Fruit fly (Drosophila melanogaster) whole organism, pupa: Measurements from ENCODE around the gene CG5381.

ENCODE experiments used
- CG10348 ChIP-seq: fragments of 200-800 bp; sonication (Bioruptor generic); IDR thresholded peaks from 2 replicates; pipeline ENCODE4 v1.3.6; 2022; ENCODE audit warnings: missing biosample characterization, missing genetic modification characterization
- CG12605 ChIP-seq: fragments of 200-800 bp; sonication (Bioruptor generic); IDR thresholded peaks from 2 replicates; pipeline ENCODE4 v1.3.6; 2022; ENCODE audit warnings: missing biosample characterization, missing genetic modification characterization
- CG13204 ChIP-seq: fragments of 200-800 bp; sonication (Bioruptor generic); optimal IDR thresholded peaks from 2 replicates; lab custom pipeline; 2018; ENCODE audit warnings: missing biosample characterization, mild to moderate bottlenecking, missing genetic modification characterization, moderate library complexity
- CG14655 ChIP-seq: fragments of 200-800 bp; sonication (Bioruptor generic); optimal IDR thresholded peaks from 3 replicates; lab custom pipeline; 2017; ENCODE audit warnings: mild to moderate bottlenecking, missing biosample characterization, missing genetic modification reagents, missing genetic modification characterization
- CG15710 ChIP-seq: fragments of 200-800 bp; sonication (Bioruptor generic); optimal IDR thresholded peaks from 2 replicates; lab custom pipeline; 2018; ENCODE audit warnings: missing biosample characterization, mild to moderate bottlenecking, missing genetic modification characterization, moderate library complexity
- CG17806 ChIP-seq: fragments of 200-800 bp; sonication (Bioruptor generic); optimal IDR thresholded peaks from 2 replicates; lab custom pipeline; 2018; ENCODE audit warnings: missing biosample characterization, mild to moderate bottlenecking, missing genetic modification characterization, moderate library complexity
- CG32121 ChIP-seq: fragments of 200-800 bp; sonication (Bioruptor generic); IDR thresholded peaks from 2 replicates; pipeline ENCODE4 v1.3.6; 2022; ENCODE audit warnings: missing biosample characterization, missing genetic modification characterization
- CG34367 ChIP-seq: fragments of 200-800 bp; sonication (Bioruptor generic); optimal IDR thresholded peaks from 2 replicates; lab custom pipeline; 2018; ENCODE audit warnings: missing biosample characterization, mild to moderate bottlenecking, missing genetic modification characterization
- CG4496 ChIP-seq: fragments of 200-800 bp; sonication (Bioruptor generic); IDR thresholded peaks from 3 replicates; pipeline ENCODE4 v1.3.6; 2022; ENCODE audit warnings: missing biosample characterization, missing genetic modification characterization
- CG8159 ChIP-seq: fragments of 200-800 bp; sonication (Bioruptor generic); optimal IDR thresholded peaks from 3 replicates; lab custom pipeline; 2018; ENCODE audit warnings: missing biosample characterization, mild to moderate bottlenecking, missing genetic modification characterization, moderate library complexity
- CG8301 ChIP-seq: fragments of 200-800 bp; sonication (Bioruptor generic); optimal IDR thresholded peaks from 2 replicates; lab custom pipeline; 2018; ENCODE audit warnings: missing biosample characterization, mild to moderate bottlenecking, missing genetic modification characterization
- CG9948 ChIP-seq: fragments of 200-800 bp; sonication (Bioruptor generic); optimal IDR thresholded peaks from 2 replicates; lab custom pipeline; 2018; ENCODE audit warnings: missing biosample characterization, mild to moderate bottlenecking, missing genetic modification characterization, moderate library complexity
- D1 ChIP-seq: fragments of 200-800 bp; sonication (Bioruptor generic); optimal IDR thresholded peaks from 2 replicates; lab custom pipeline; 2018; ENCODE audit warnings: missing biosample characterization, mild to moderate bottlenecking, missing genetic modification characterization, moderate library complexity
- EcR ChIP-seq: fragments of 200-800 bp; sonication (Bioruptor generic); optimal IDR thresholded peaks from 3 replicates; lab custom pipeline; 2019; ENCODE audit warnings: missing biosample characterization, missing genetic modification characterization, mild to moderate bottlenecking, moderate library complexity, missing genetic modification reagents
- Ets98B ChIP-seq: fragments of 200-800 bp; sonication (Bioruptor generic); IDR thresholded peaks from 2 replicates; pipeline ENCODE4 v1.3.6; 2022; ENCODE audit warnings: missing biosample characterization, missing genetic modification characterization
- Pif1A ChIP-seq: fragments of 200-800 bp; sonication (Bioruptor generic); optimal IDR thresholded peaks from 3 replicates; lab custom pipeline; 2016; ENCODE audit warnings: missing biosample characterization, missing genetic modification characterization
- Pif1B ChIP-seq: fragments of 200-800 bp; sonication (Bioruptor generic); optimal IDR thresholded peaks from 3 replicates; lab custom pipeline; 2016; ENCODE audit warnings: missing biosample characterization, missing genetic modification characterization
- Snoo ChIP-seq: fragments of 200-800 bp; sonication (Bioruptor generic); optimal IDR thresholded peaks from 3 replicates; lab custom pipeline; 2017; ENCODE audit warnings: missing biosample characterization, mild to moderate bottlenecking, missing genetic modification characterization, inconsistent platforms
- fd96Ca ChIP-seq: fragments of 200-800 bp; sonication (Bioruptor generic); IDR thresholded peaks from 3 replicates; pipeline ENCODE4 v1.3.6; 2022; ENCODE audit warnings: missing biosample characterization, missing genetic modification characterization
- gl ChIP-seq: fragments of 200-800 bp; sonication (Bioruptor generic); optimal IDR thresholded peaks from 2 replicates; lab custom pipeline; 2018; ENCODE audit warnings: missing biosample characterization, mild to moderate bottlenecking, missing genetic modification characterization
- rn ChIP-seq: fragments of 200-800 bp; sonication (Bioruptor generic); IDR thresholded peaks from 2 replicates; pipeline ENCODE4 v1.3.6; 2022; ENCODE audit warnings: missing biosample characterization, missing genetic modification characterization

Gene CG5381

dm6 chr2L:10356508-10356907, 33.6 kb upstream of the CG5381 start, which contains the start of the genes CtsL4 and ClpP:
Gene CtsL4 (minus strand): TSS chr2L:10356597.
Gene ClpP (plus strand): TSS chr2L:10356795.
- TF ChIP-seq CG32121 (GFP tag; lab: Robert Waterston, UW) (no peak), Pif1A (GFP tag; lab: Kevin White, UChicago) (no peak), CG17806 (tag; lab: Kevin White, UChicago) (peak; percentile 26), CG9948 (tag; lab: Kevin White, UChicago) (no peak), Snoo (tag; lab: Kevin White, UChicago) (peak; percentile 42), CG4496 (GFP tag; lab: Robert Waterston, UW) (no peak), CG14655 (GFP tag; lab: Kevin White, UChicago) (no peak), CG8159 (tag; lab: Kevin White, UChicago) (no peak), CG13204 (GFP tag; lab: Kevin White, UChicago) (no peak), fd96Ca (GFP tag; lab: Robert Waterston, UW) (no peak), CG34367 (tag; lab: Kevin White, UChicago) (peak; percentile 49), Ets98B (GFP tag; lab: Robert Waterston, UW) (no peak), CG12605 (GFP tag; lab: Robert Waterston, UW) (no peak), Pif1B (GFP tag; lab: Kevin White, UChicago) (no peak), rn (GFP tag; lab: Robert Waterston, UW) (no peak), D1 (tag; lab: Kevin White, UChicago) (no peak), EcR (GFP tag; lab: Kevin White, UChicago) (no peak), CG10348 (GFP tag; lab: Robert Waterston, UW) (no peak), CG15710 (peak; percentile 51), gl (tag; lab: Kevin White, UChicago) (no peak), CG8301 (tag; lab: Kevin White, UChicago) (no peak)

- no peak for TF ChIP-seq CG34367 (tag; lab: Kevin White, UChicago)
- no peak for TF ChIP-seq gl (tag; lab: Kevin White, UChicago)
- TF ChIP-seq CG13204 (GFP tag; lab: Kevin White, UChicago): no peak
- TF ChIP-seq Pif1A (GFP tag; lab: Kevin White, UChicago): no peak
These were observed 31.0 kb upstream of the CG5381 start, which contains the start of gene CG34367 for dm6 chr2L:10353871-10354270. Gene CG34367 (minus strand): TSS chr2L:10353905.

dm6 chr2L:10351130-10351529, 28.2 kb upstream of the CG5381 start:
- TF ChIP-seq CG12605 (GFP tag; lab: Robert Waterston, UW) (no peak), CG4496 (GFP tag; lab: Robert Waterston, UW) (no peak), gl (tag; lab: Kevin White, UChicago) (no peak), EcR (GFP tag; lab: Kevin White, UChicago) (no peak), fd96Ca (GFP tag; lab: Robert Waterston, UW) (no peak), Pif1B (GFP tag; lab: Kevin White, UChicago) (no peak), Pif1A (GFP tag; lab: Kevin White, UChicago) (no peak), CG34367 (tag; lab: Kevin White, UChicago) (no peak), CG10348 (GFP tag; lab: Robert Waterston, UW) (no peak), CG32121 (GFP tag; lab: Robert Waterston, UW) (no peak), CG17806 (tag; lab: Kevin White, UChicago) (no peak), rn (GFP tag; lab: Robert Waterston, UW) (no peak), D1 (tag; lab: Kevin White, UChicago) (no peak), CG9948 (tag; lab: Kevin White, UChicago) (no peak), CG14655 (GFP tag; lab: Kevin White, UChicago) (no peak), CG15710 (no peak)

dm6 chr2L:10344029-10344606, 21.2 kb upstream of the CG5381 start, which contains the start of gene Frmd5:
Gene Frmd5 (plus strand): TSS chr2L:10344442.
- TF ChIP-seq Pif1B (GFP tag; lab: Kevin White, UChicago) (no peak), CG15710 (no peak), CG14655 (GFP tag; lab: Kevin White, UChicago) (no peak), Pif1A (GFP tag; lab: Kevin White, UChicago) (no peak), CG32121 (GFP tag; lab: Robert Waterston, UW) (no peak), CG34367 (tag; lab: Kevin White, UChicago) (no peak)

dm6 chr2L:10342471-10342870, 19.6 kb upstream of the CG5381 start, which contains the start of gene Sps2:
Gene Sps2 (plus strand): TSS chr2L:10342594.
- TF ChIP-seq CG14655 (GFP tag; lab: Kevin White, UChicago) (no peak), D1 (tag; lab: Kevin White, UChicago) (no peak), CG34367 (tag; lab: Kevin White, UChicago) (no peak), CG10348 (GFP tag; lab: Robert Waterston, UW) (no peak), CG17806 (tag; lab: Kevin White, UChicago) (no peak), CG8301 (tag; lab: Kevin White, UChicago) (no peak), CG12605 (GFP tag; lab: Robert Waterston, UW) (no peak), Ets98B (GFP tag; lab: Robert Waterston, UW) (no peak), CG15710 (no peak), CG4496 (GFP tag; lab: Robert Waterston, UW) (no peak), Pif1A (GFP tag; lab: Kevin White, UChicago) (no peak), CG32121 (GFP tag; lab: Robert Waterston, UW) (no peak), CG9948 (tag; lab: Kevin White, UChicago) (no peak), rn (GFP tag; lab: Robert Waterston, UW) (no peak), Snoo (tag; lab: Kevin White, UChicago) (no peak), fd96Ca (GFP tag; lab: Robert Waterston, UW) (no peak)
